Fruit fly (Drosophila melanogaster) whole organism, wandering third instar larva: ENCODE data around the gene Unr.

Source experiments
- Dfd ChIP-seq: fragments of >200 bp; optimal IDR thresholded peaks from 2 replicates; lab custom pipeline; 2017; ENCODE audit warnings: missing biosample characterization, missing genetic modification characterization
- GATAd ChIP-seq: sonication (Bioruptor generic); optimal IDR thresholded peaks from 2 replicates; lab custom pipeline; 2016; ENCODE audit warnings: missing biosample characterization, missing genetic modification characterization
- HLH106 ChIP-seq: fragments of 200-800 bp; optimal IDR thresholded peaks from 3 replicates; lab custom pipeline; 2019; ENCODE audit warnings: missing biosample characterization, mild to moderate bottlenecking, missing genetic modification characterization, moderate library complexity
- Mio ChIP-seq: sonication (Bioruptor generic); optimal IDR thresholded peaks from 2 replicates; lab custom pipeline; 2016; ENCODE audit warnings: missing biosample characterization, missing genetic modification characterization
- Myc ChIP-seq: fragments of >200 bp; optimal IDR thresholded peaks from 2 replicates; lab custom pipeline; 2017
- N ChIP-seq: fragments of >200 bp; optimal IDR thresholded peaks from 2 replicates; lab custom pipeline; 2018; ENCODE audit warnings: missing biosample characterization, missing external identifiers, missing genetic modification characterization
- Vsx2 ChIP-seq: fragments of 200-300, 225-300 bp; sonication (Bioruptor generic); optimal IDR thresholded peaks from 2 replicates; lab custom pipeline; 2018; ENCODE audit warnings: missing biosample characterization, missing genetic modification characterization; ENCODE audit not compliant: partially characterized antibody
- brk ChIP-seq: fragments of 200-800 bp; sonication (Bioruptor generic); optimal IDR thresholded peaks from 2 replicates; lab custom pipeline; 2016; ENCODE audit warnings: missing biosample characterization, mild to moderate bottlenecking, missing genetic modification characterization
- ey ChIP-seq: fragments of 200-800 bp; sonication (Bioruptor generic); optimal IDR thresholded peaks from 2 replicates; lab custom pipeline; 2016; ENCODE audit warnings: missing biosample characterization, missing genetic modification characterization
- pan ChIP-seq: fragments of >200 bp; optimal IDR thresholded peaks from 2 replicates; lab custom pipeline; 2017
- psq ChIP-seq: fragments of 200-800 bp; sonication (Bioruptor generic); optimal IDR thresholded peaks from 3 replicates; lab custom pipeline; 2017; ENCODE audit warnings: missing biosample characterization, mild to moderate bottlenecking, missing genetic modification characterization, moderate library complexity
- sage ChIP-seq: fragments of 200-800 bp; sonication (Bioruptor generic); optimal IDR thresholded peaks from 2 replicates; lab custom pipeline; 2016; ENCODE audit warnings: missing biosample characterization, mild to moderate bottlenecking, missing genetic modification characterization
- usp ChIP-seq: fragments of >200 bp; optimal IDR thresholded peaks from 2 replicates; lab custom pipeline; 2017; ENCODE audit warnings: missing biosample characterization, missing genetic modification characterization

dm6 chr3L:8394132-8394531 is 48.0 kb downstream of the Unr start:
- TF ChIP-seq psq (GFP tag; lab: Kevin White, UChicago) (no peak), usp (no peak), Vsx2 (GFP tag; lab: Kevin White, UChicago) (no peak), pan (no peak), HLH106 (no peak), Mio (no peak), brk (GFP tag; lab: Kevin White, UChicago) (no peak), sage (no peak), ey (GFP tag; lab: Kevin White, UChicago) (no peak), Myc (no peak), GATAd (GFP tag; lab: Kevin White, UChicago) (no peak), Dfd (GFP tag; lab: Kevin White, UChicago) (no peak), N (GFP tag; lab: Kevin White, UChicago) (no peak)
